Worm (Caenorhabditis elegans) whole organism, early embryonic: ENCODE results near the gene gei-13.
"Not testable (repeated sequence)": the region's sequence is repeated elsewhere in the genome, so short reads cannot be mapped to it uniquely, and the experiment has no call there.

Experiments
- B0310.2 ChIP-seq: sonication (generic microtip); optimal IDR thresholded peaks from 2 replicates; lab custom pipeline; 2016; ENCODE audit warnings: mild to moderate bottlenecking, missing genetic modification characterization, missing compliant biosample characterization
- F13C5.2 ChIP-seq: sonication (generic microtip); optimal IDR thresholded peaks from 2 replicates; lab custom pipeline; 2017; ENCODE audit warnings: mild to moderate bottlenecking, missing genetic modification characterization, inconsistent platforms, missing compliant biosample characterization
- aly-1 ChIP-seq: sonication (generic microtip); optimal IDR thresholded peaks from 2 replicates; lab custom pipeline; 2016; ENCODE audit warnings: missing genetic modification characterization, missing compliant biosample characterization
- ama-1 ChIP-seq: fragments of 150-350 bp; optimal IDR thresholded peaks from 2 replicates; lab custom pipeline; 2014
- ceh-13 ChIP-seq: fragments of 200-800 bp; sonication (Bioruptor generic); optimal IDR thresholded peaks from 2 replicates; lab custom pipeline; 2018; ENCODE audit warnings: mild to moderate bottlenecking, missing genetic modification characterization, missing compliant biosample characterization
- ceh-36 ChIP-seq: sonication (generic microtip); optimal IDR thresholded peaks from 2 replicates; lab custom pipeline; 2016; ENCODE audit warnings: missing genetic modification characterization, inconsistent platforms, missing compliant biosample characterization
- ets-7 ChIP-seq: sonication (generic microtip); optimal IDR thresholded peaks from 2 replicates; lab custom pipeline; 2016; ENCODE audit warnings: missing genotype, missing genetic modification characterization, missing compliant biosample characterization
- flt-1 ChIP-seq: fragments of 200-800 bp; sonication (Bioruptor generic); IDR thresholded peaks from 2 replicates; pipeline ENCODE4 v1.3.6; 2022; ENCODE audit warnings: missing genetic modification characterization, missing compliant biosample characterization
- hmbx-1 ChIP-seq: sonication (generic microtip); optimal IDR thresholded peaks from 2 replicates; lab custom pipeline; 2016; ENCODE audit warnings: mild to moderate bottlenecking, missing genetic modification characterization, missing compliant biosample characterization
- hmg-4 ChIP-seq: fragments of 200-800 bp; sonication (Bioruptor generic); optimal IDR thresholded peaks from 2 replicates; lab custom pipeline; 2018; ENCODE audit warnings: mild to moderate bottlenecking, missing genetic modification characterization, missing compliant biosample characterization
- hnd-1 ChIP-seq: sonication (generic microtip); optimal IDR thresholded peaks from 2 replicates; lab custom pipeline; 2016; ENCODE audit warnings: missing genetic modification characterization, missing compliant biosample characterization
- pes-1 ChIP-seq: fragments of 200-800 bp; sonication (Bioruptor generic); IDR thresholded peaks from 2 replicates; pipeline ENCODE4 v1.3.6; 2022; ENCODE audit warnings: missing genetic modification reagents, missing genetic modification characterization, missing compliant biosample characterization
- scrt-1 ChIP-seq: fragments of 200-800 bp; sonication (Bioruptor generic); IDR thresholded peaks from 2 replicates; pipeline ENCODE4 v1.3.6; 2022; ENCODE audit warnings: missing genetic modification characterization, missing compliant biosample characterization
- sea-1 ChIP-seq: fragments of 200-800 bp; sonication (Bioruptor generic); conservative IDR thresholded peaks from 2 replicates; pipeline ENCODE4 v1.3.6; 2022; ENCODE audit warnings: missing genetic modification characterization, missing compliant biosample characterization
- tbx-11 ChIP-seq: fragments of 200-800 bp; sonication (Bioruptor generic); IDR thresholded peaks from 2 replicates; pipeline ENCODE4 v1.3.6; 2022; ENCODE audit warnings: missing genetic modification characterization, missing compliant biosample characterization
- tbx-37 ChIP-seq: fragments of 200-800 bp; sonication (Bioruptor generic); conservative IDR thresholded peaks from 2 replicates; pipeline ENCODE4 v1.3.6; 2022; ENCODE audit warnings: missing genetic modification reagents, missing genetic modification characterization, missing compliant biosample characterization
- tra-4 ChIP-seq: sonication (generic microtip); optimal IDR thresholded peaks from 2 replicates; lab custom pipeline; 2017; ENCODE audit warnings: missing genetic modification characterization, missing compliant biosample characterization

gei-13 gene

ce11 chrIII:9637016-9637415 is at the start of gene gei-13:
gei-13 (minus strand) TSS chrIII:9637116.
- TF ChIP-seq ceh-13 (GFP tag; lab: Kevin White, UChicago) (no peak), tbx-11 (GFP tag; lab: Robert Waterston, UW) (no peak), hnd-1 (tag; lab: Kevin White, UChicago) (no peak), ceh-36 (tag; lab: Kevin White, UChicago) (no peak), hmbx-1 (no peak), F13C5.2 (tag; lab: Kevin White, UChicago) (no peak), sea-1 (GFP tag; lab: Robert Waterston, UW) (no peak), aly-1 (tag; lab: Kevin White, UChicago) (no peak), scrt-1 (GFP tag; lab: Robert Waterston, UW) (no peak), hmg-4 (GFP tag; lab: Kevin White, UChicago) (no peak), B0310.2 (tag; lab: Kevin White, UChicago) (no peak), tbx-37 (no peak), ama-1 (no peak), ets-7 (tag; lab: Kevin White, UChicago) (no peak), flt-1 (GFP tag; lab: Robert Waterston, UW) (no peak), tra-4 (tag; lab: Kevin White, UChicago) (no peak)

- TF ChIP-seq ceh-36 (tag; lab: Kevin White, UChicago) (no peak), tbx-11 (GFP tag; lab: Robert Waterston, UW) (no peak), ama-1 (no peak), hmbx-1 (no peak), tra-4 (tag; lab: Kevin White, UChicago) (no peak), sea-1 (GFP tag; lab: Robert Waterston, UW) (no peak), scrt-1 (GFP tag; lab: Robert Waterston, UW) (no peak), F13C5.2 (tag; lab: Kevin White, UChicago) (no peak), aly-1 (tag; lab: Kevin White, UChicago) (no peak), flt-1 (GFP tag; lab: Robert Waterston, UW) (no peak), tbx-37 (no peak), ceh-13 (GFP tag; lab: Kevin White, UChicago) (no peak), hnd-1 (tag; lab: Kevin White, UChicago) (no peak), hmg-4 (GFP tag; lab: Kevin White, UChicago) (no peak), pes-1 (GFP tag; lab: Robert Waterston, UW) (no peak), ets-7 (tag; lab: Kevin White, UChicago) (no peak), B0310.2 (tag; lab: Kevin White, UChicago) (no peak)
Observed at ce11 chrIII:9685959-9686358, 49.0 kb upstream of the gei-13 start, which contains the start of gene C07A9.10. C07A9.10 (minus strand) TSS chrIII:9686059.

- not testable (repeated sequence) for TF ChIP-seq hnd-1 (tag; lab: Kevin White, UChicago); B0310.2 (tag; lab: Kevin White, UChicago); pes-1 (GFP tag; lab: Robert Waterston, UW)
Observed at ce11 chrIII:9682729-9683128, 45.8 kb upstream of the gei-13 start, which contains the start of gene C07A9.5. C07A9.5 (minus strand) TSS chrIII:9682829.

ce11 chrIII:9681206-9681605 is 44.3 kb upstream of the gei-13 start, which contains the start of gene C07A9.13:
C07A9.13 (minus strand) TSS chrIII:9681306.
- not testable (repeated sequence) for TF ChIP-seq ceh-13 (GFP tag; lab: Kevin White, UChicago); tbx-37; sea-1 (GFP tag; lab: Robert Waterston, UW)

ce11 chrIII:9678819-9679218 is 41.9 kb upstream of the gei-13 start, which contains the start of gene ugt-60:
ugt-60 (minus strand) TSS chrIII:9679051.
- TF ChIP-seq B0310.2 (tag; lab: Kevin White, UChicago) (no peak), ama-1 (no peak), hmbx-1 (no peak), sea-1 (GFP tag; lab: Robert Waterston, UW) (no peak), tbx-37 (no peak), F13C5.2 (tag; lab: Kevin White, UChicago) (no peak), hmg-4 (GFP tag; lab: Kevin White, UChicago) (no peak), ets-7 (tag; lab: Kevin White, UChicago) (no peak), tra-4 (tag; lab: Kevin White, UChicago) (no peak), tbx-11 (GFP tag; lab: Robert Waterston, UW) (no peak), hnd-1 (tag; lab: Kevin White, UChicago) (no peak), scrt-1 (GFP tag; lab: Robert Waterston, UW) (no peak), aly-1 (tag; lab: Kevin White, UChicago) (no peak), pes-1 (GFP tag; lab: Robert Waterston, UW) (no peak), flt-1 (GFP tag; lab: Robert Waterston, UW) (no peak), ceh-36 (tag; lab: Kevin White, UChicago) (no peak), ceh-13 (GFP tag; lab: Kevin White, UChicago) (no peak)

- TF ChIP-seq scrt-1 (GFP tag; lab: Robert Waterston, UW) (no peak), hmbx-1 (no peak), ceh-36 (tag; lab: Kevin White, UChicago) (no peak), tbx-37 (no peak), B0310.2 (tag; lab: Kevin White, UChicago) (no peak), flt-1 (GFP tag; lab: Robert Waterston, UW) (no peak), ceh-13 (GFP tag; lab: Kevin White, UChicago) (no peak), tbx-11 (GFP tag; lab: Robert Waterston, UW) (no peak), tra-4 (tag; lab: Kevin White, UChicago) (no peak), pes-1 (GFP tag; lab: Robert Waterston, UW) (no peak), ets-7 (tag; lab: Kevin White, UChicago) (no peak), hnd-1 (tag; lab: Kevin White, UChicago) (no peak), hmg-4 (GFP tag; lab: Kevin White, UChicago) (no peak)
Observed at ce11 chrIII:9669546-9669945, 32.6 kb upstream of the gei-13 start.
